Fruit fly (Drosophila melanogaster) whole organism, prepupa: ENCODE measurements around the gene oc.

Experiments
- CG10669 ChIP-seq: fragments of 200-800 bp; sonication (Bioruptor generic); optimal IDR thresholded peaks from 3 replicates; lab custom pipeline; 2018; ENCODE audit warnings: missing biosample characterization, mild to moderate bottlenecking, missing genetic modification characterization, moderate library complexity
- CG11294 ChIP-seq: fragments of 200-800 bp; sonication (Bioruptor generic); IDR thresholded peaks from 2 replicates; pipeline ENCODE4 v1.3.6; 2022; ENCODE audit warnings: missing biosample characterization, missing genetic modification characterization
- CG11762 ChIP-seq: fragments of 200-800 bp; sonication (Bioruptor generic); optimal IDR thresholded peaks from 3 replicates; lab custom pipeline; 2016; ENCODE audit warnings: missing biosample characterization, missing genetic modification characterization; ENCODE audit not compliant: insufficient read depth
- CG11902 ChIP-seq: fragments of 200-800 bp; sonication (Bioruptor generic); optimal IDR thresholded peaks from 3 replicates; lab custom pipeline; 2016; ENCODE audit warnings: missing biosample characterization, missing genetic modification characterization
- CG3032 ChIP-seq: fragments of 200-800 bp; optimal IDR thresholded peaks from 2 replicates; lab custom pipeline; 2019; ENCODE audit warnings: missing biosample characterization, mild to moderate bottlenecking, missing genetic modification characterization, moderate library complexity
- CG32006 ChIP-seq: fragments of 200-800 bp; sonication (Bioruptor generic); optimal IDR thresholded peaks from 3 replicates; lab custom pipeline; 2017; ENCODE audit warnings: missing biosample characterization, mild to moderate bottlenecking, missing genetic modification characterization
- CG34406 ChIP-seq: fragments of 200-800 bp; sonication (Bioruptor generic); optimal IDR thresholded peaks from 3 replicates; lab custom pipeline; 2016; ENCODE audit warnings: missing biosample characterization, missing genetic modification characterization
- CG3919 ChIP-seq: fragments of 200-800 bp; sonication (Bioruptor generic); optimal IDR thresholded peaks from 3 replicates; lab custom pipeline; 2016; ENCODE audit warnings: missing biosample characterization, missing genetic modification characterization
- CG6808 ChIP-seq: fragments of 200-800 bp; sonication (Bioruptor generic); optimal IDR thresholded peaks from 3 replicates; lab custom pipeline; 2017; ENCODE audit warnings: missing biosample characterization, missing genetic modification characterization, mild to moderate bottlenecking, moderate library complexity, missing genetic modification reagents
- CG7368 ChIP-seq: fragments of 200-800 bp; sonication (Bioruptor generic); optimal IDR thresholded peaks from 3 replicates; lab custom pipeline; 2016; ENCODE audit warnings: missing biosample characterization, missing genetic modification characterization
- CG8119 ChIP-seq: fragments of 200-800 bp; sonication (Bioruptor generic); IDR thresholded peaks from 3 replicates; pipeline ENCODE4 v1.3.6; 2022; ENCODE audit warnings: missing biosample characterization, missing genetic modification characterization
- CG8319 ChIP-seq: fragments of 200-800 bp; sonication (Bioruptor generic); optimal IDR thresholded peaks from 3 replicates; lab custom pipeline; 2016; ENCODE audit warnings: missing biosample characterization, missing genetic modification characterization
- CG8632 ChIP-seq: fragments of 200-800 bp; sonication (Bioruptor generic); optimal IDR thresholded peaks from 3 replicates; lab custom pipeline; 2016; ENCODE audit warnings: missing biosample characterization, missing genetic modification characterization
- Eip78C ChIP-seq: fragments of 200-800 bp; sonication (Bioruptor generic); peaks from one replicate; lab custom pipeline; 2016; ENCODE audit warnings: missing biosample characterization, missing genetic modification characterization
- Eip93F ChIP-seq: fragments of 200-800 bp; sonication (Bioruptor generic); optimal IDR thresholded peaks from 2 replicates; lab custom pipeline; 2016; ENCODE audit warnings: missing biosample characterization, mild to moderate bottlenecking, missing genetic modification characterization
- Ets96B ChIP-seq: fragments of 200-800 bp; optimal IDR thresholded peaks from 2 replicates; lab custom pipeline; 2019; ENCODE audit warnings: missing biosample characterization, mild to moderate bottlenecking, missing genetic modification characterization, moderate library complexity
- Gug ChIP-seq: fragments of 200-800 bp; sonication (Bioruptor generic); IDR thresholded peaks from 2 replicates; pipeline ENCODE4 v1.3.6; 2022; ENCODE audit warnings: missing biosample characterization, missing genetic modification characterization
- Hr39 ChIP-seq: fragments of 200-800 bp; sonication (Bioruptor generic); optimal IDR thresholded peaks from 2 replicates; lab custom pipeline; 2016; ENCODE audit warnings: missing biosample characterization, missing genetic modification characterization
- Lpt ChIP-seq: fragments of 200-800 bp; sonication (Bioruptor generic); optimal IDR thresholded peaks from 3 replicates; lab custom pipeline; 2016; ENCODE audit warnings: missing biosample characterization, missing genetic modification characterization
- Smox ChIP-seq: fragments of 200-800 bp; sonication (Bioruptor generic); optimal IDR thresholded peaks from 3 replicates; lab custom pipeline; 2016; ENCODE audit warnings: missing biosample characterization, missing genetic modification characterization
- Sox102F ChIP-seq: fragments of 200-800 bp; sonication (Bioruptor generic); optimal IDR thresholded peaks from 2 replicates; lab custom pipeline; 2016; ENCODE audit warnings: missing biosample characterization, mild to moderate bottlenecking, missing genetic modification characterization
- Sox14 ChIP-seq: fragments of 200-800 bp; sonication (Bioruptor generic); optimal IDR thresholded peaks from 3 replicates; lab custom pipeline; 2016; ENCODE audit warnings: missing biosample characterization, missing genetic modification characterization
- Sox15 ChIP-seq: fragments of 200-800 bp; sonication (Bioruptor generic); optimal IDR thresholded peaks from 3 replicates; lab custom pipeline; 2016; ENCODE audit warnings: missing biosample characterization, missing genetic modification characterization
- acj6 ChIP-seq: fragments of 200-800 bp; sonication (Bioruptor generic); optimal IDR thresholded peaks from 3 replicates; lab custom pipeline; 2016; ENCODE audit warnings: missing biosample characterization, missing genetic modification characterization
- cyc ChIP-seq: fragments of 200-800 bp; sonication (Bioruptor generic); optimal IDR thresholded peaks from 3 replicates; lab custom pipeline; 2016; ENCODE audit warnings: missing biosample characterization, missing genetic modification characterization
- dac ChIP-seq: fragments of 200-800 bp; sonication (Bioruptor generic); optimal IDR thresholded peaks from 2 replicates; lab custom pipeline; 2017; ENCODE audit warnings: missing biosample characterization, mild to moderate bottlenecking, missing genetic modification characterization
- dsx ChIP-seq: fragments of 200-800 bp; optimal IDR thresholded peaks from 3 replicates; lab custom pipeline; 2019; ENCODE audit warnings: missing biosample characterization, mild to moderate bottlenecking, missing genetic modification characterization, moderate library complexity; ENCODE audit not compliant: poor library complexity, severe bottlenecking
- esn ChIP-seq: fragments of 200-800 bp; sonication (Bioruptor generic); optimal IDR thresholded peaks from 2 replicates; lab custom pipeline; 2016; ENCODE audit warnings: missing biosample characterization, mild to moderate bottlenecking, missing genetic modification characterization, moderate library complexity
- fd85E ChIP-seq: fragments of 200-800 bp; sonication (Bioruptor generic); optimal IDR thresholded peaks from 3 replicates; lab custom pipeline; 2016; ENCODE audit warnings: missing biosample characterization, missing genetic modification characterization
- lz ChIP-seq: fragments of 200-800 bp; sonication (Bioruptor generic); optimal IDR thresholded peaks from 3 replicates; lab custom pipeline; 2016; ENCODE audit warnings: missing biosample characterization, missing genetic modification characterization
- net ChIP-seq: fragments of 200-800 bp; sonication (Bioruptor generic); optimal IDR thresholded peaks from 3 replicates; lab custom pipeline; 2016; ENCODE audit warnings: missing biosample characterization, missing genetic modification characterization
- pdm3 ChIP-seq: fragments of 200-800 bp; sonication (Bioruptor generic); optimal IDR thresholded peaks from 3 replicates; lab custom pipeline; 2016; ENCODE audit warnings: missing biosample characterization, missing genetic modification characterization
- salr ChIP-seq, 2 experiments: fragments of 200-800 bp; sonication (Bioruptor generic); optimal IDR thresholded peaks; 3 replicates each; lab custom pipeline; 2016 to 2018; ENCODE audit warnings: missing biosample characterization in 2 of 2, missing genetic modification characterization in 2 of 2, mild to moderate bottlenecking in 1 of 2
- topi ChIP-seq: fragments of 200-800 bp; sonication (Bioruptor generic); optimal IDR thresholded peaks from 3 replicates; lab custom pipeline; 2016; ENCODE audit warnings: missing biosample characterization, missing genetic modification characterization
- vri ChIP-seq: fragments of 200-800 bp; sonication (Bioruptor generic); optimal IDR thresholded peaks from 3 replicates; lab custom pipeline; 2016; ENCODE audit warnings: missing biosample characterization, mild to moderate bottlenecking, missing genetic modification characterization

oc gene

dm6 chrX:8656550-8657431 lies 6.3 kb upstream of the oc start (continued):
- TF ChIP-seq CG3032 (tag; lab: Kevin White, UChicago), result peak; percentile 69
- TF ChIP-seq esn (GFP tag; lab: Kevin White, UChicago), result peak; percentile 62
- TF ChIP-seq CG34406, result peak; percentile 59
- TF ChIP-seq vri (GFP tag; lab: Kevin White, UChicago), result peak; percentile 41
- peak; percentile 74 for TF ChIP-seq CG6808
- peak; percentile 52 for TF ChIP-seq dac (GFP tag; lab: Kevin White, UChicago)
- peak; percentile 64 for TF ChIP-seq topi (GFP tag; lab: Kevin White, UChicago)
- peak; percentile 92 for TF ChIP-seq Eip78C (GFP tag; lab: Kevin White, UChicago)
- TF ChIP-seq net, result peak; percentile 43
- peak; percentile 22 for TF ChIP-seq CG7368 (GFP tag; lab: Kevin White, UChicago)
- TF ChIP-seq, all 60 proteins: peak for 52

dm6 chrX:8655228-8655627 lies 4.7 kb upstream of the oc start:
- TF ChIP-seq Eip93F (GFP tag; lab: Kevin White, UChicago) (no peak), CG3032 (tag; lab: Kevin White, UChicago) (no peak), dsx (GFP tag; lab: Kevin White, UChicago) (no peak), pdm3 (GFP tag; lab: Kevin White, UChicago) (no peak), Smox (GFP tag; lab: Kevin White, UChicago) (no peak), lz (GFP tag; lab: Kevin White, UChicago) (no peak), CG11294 (GFP tag; lab: Robert Waterston, UW) (no peak), Eip78C (GFP tag; lab: Kevin White, UChicago) (no peak)
- TF ChIP-seq, all 60 proteins: peak for 0

- TF ChIP-seq Eip93F (GFP tag; lab: Kevin White, UChicago), result no peak
- no peak for TF ChIP-seq CG32006 (GFP tag; lab: Kevin White, UChicago)
- no peak for TF ChIP-seq CG34406
- no peak for TF ChIP-seq Hr39 (GFP tag; lab: Kevin White, UChicago)
- no peak for TF ChIP-seq esn (GFP tag; lab: Kevin White, UChicago)
- no peak for TF ChIP-seq CG6808
- TF ChIP-seq CG10669 (GFP tag; lab: Kevin White, UChicago), result no peak
- TF ChIP-seq CG11294 (GFP tag; lab: Robert Waterston, UW), result no peak
- no peak for TF ChIP-seq salr (GFP tag; optimal IDR thresholded peaks at IDR 0.05; lab: Kevin White, UChicago)
- TF ChIP-seq net, result no peak
- TF ChIP-seq topi (GFP tag; lab: Kevin White, UChicago), result no peak
- no peak for TF ChIP-seq Sox102F
- TF ChIP-seq CG3032 (tag; lab: Kevin White, UChicago), result no peak
- TF ChIP-seq CG8632 (GFP tag; lab: Kevin White, UChicago), result no peak
- no peak for TF ChIP-seq Gug (GFP tag; lab: Robert Waterston, UW)
- TF ChIP-seq CG8119 (GFP tag; lab: Robert Waterston, UW), result no peak
- TF ChIP-seq Ets96B (tag; lab: Kevin White, UChicago), result no peak
- TF ChIP-seq CG11902, result no peak
- TF ChIP-seq CG3919 (GFP tag; lab: Kevin White, UChicago), result no peak
These were observed 3.6 kb upstream of the oc start for dm6 chrX:8653955-8654589.

dm6 chrX:8640636-8641216 lies 9.8 kb downstream of the oc start:
- TF ChIP-seq Sox15, result no peak
- no peak for TF ChIP-seq CG6808
- no peak for TF ChIP-seq CG34406
- no peak for TF ChIP-seq cyc (GFP tag; lab: Kevin White, UChicago)
- no peak for TF ChIP-seq Lpt
- TF ChIP-seq pdm3 (GFP tag; lab: Kevin White, UChicago), result no peak
- TF ChIP-seq Sox14 (GFP tag; lab: Kevin White, UChicago), result no peak
- no peak for TF ChIP-seq fd85E (GFP tag; lab: Kevin White, UChicago)
- no peak for TF ChIP-seq CG11902
- no peak for TF ChIP-seq salr (GFP tag; optimal IDR thresholded peaks at IDR 0.05; lab: Kevin White, UChicago)
- no peak for TF ChIP-seq CG11762 (GFP tag; lab: Kevin White, UChicago)
- no peak for TF ChIP-seq Ets96B (tag; lab: Kevin White, UChicago)
- no peak for TF ChIP-seq CG7368 (GFP tag; lab: Kevin White, UChicago)
- TF ChIP-seq CG32006 (GFP tag; lab: Kevin White, UChicago), result no peak
- no peak for TF ChIP-seq acj6
- no peak for TF ChIP-seq CG8319 (GFP tag; lab: Kevin White, UChicago)
